Worm (Caenorhabditis elegans) whole organism, midembryonic: ENCODE measurements around the gene mrp-4.

ENCODE experiments used
- T22C8.4 ChIP-seq: fragments of 200-800 bp; sonication (Bioruptor generic); IDR thresholded peaks from 2 replicates; pipeline ENCODE4 v1.3.6; 2022; ENCODE audit warnings: missing genetic modification characterization, missing compliant biosample characterization
- cog-1 ChIP-seq: sonication (generic microtip); optimal IDR thresholded peaks from 2 replicates; lab custom pipeline; 2016; ENCODE audit warnings: missing genetic modification characterization, missing compliant biosample characterization
- med-1 ChIP-seq: sonication (generic microtip); optimal IDR thresholded peaks from 2 replicates; lab custom pipeline; 2017; ENCODE audit warnings: missing genetic modification characterization, mild to moderate bottlenecking, missing compliant biosample characterization, antibody characterized with exemption, missing genetic modification reagents; ENCODE audit not compliant: insufficient read depth
- ztf-23 ChIP-seq: fragments of 200-800 bp; sonication (Bioruptor generic); IDR thresholded peaks from 2 replicates; pipeline ENCODE4 v1.3.6; 2022; ENCODE audit warnings: missing genetic modification reagents, missing genetic modification characterization, missing compliant biosample characterization
- ztf-29 ChIP-seq: fragments of 200-800 bp; sonication (Bioruptor generic); IDR thresholded peaks from 2 replicates; pipeline ENCODE4 v1.3.6; 2022; ENCODE audit warnings: missing genetic modification reagents, missing genetic modification characterization, missing compliant biosample characterization

DNA sequence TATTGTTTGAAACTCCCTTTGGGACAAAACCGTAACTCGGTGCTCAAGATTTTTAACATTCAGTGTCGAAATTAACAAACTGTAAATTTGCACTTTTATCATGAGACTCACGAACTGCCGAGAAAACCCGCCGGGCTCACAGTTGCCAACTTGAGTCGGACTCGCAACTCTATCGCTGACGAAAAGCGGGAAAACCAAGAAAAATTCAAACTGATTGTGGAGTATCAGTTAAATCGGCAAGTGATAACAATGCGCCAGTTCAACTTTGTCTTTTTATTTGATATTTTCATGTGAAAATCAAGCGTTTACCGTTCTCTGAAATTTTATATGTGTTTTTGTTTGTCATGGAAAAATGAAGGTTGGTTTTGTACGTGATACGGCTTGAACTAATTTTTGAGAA, 1.5 kb upstream of the mrp-4 start:
- TF ChIP-seq ztf-23 (GFP tag; lab: Robert Waterston, UW) (no peak), T22C8.4 (GFP tag; lab: Robert Waterston, UW) (no peak), cog-1 (tag; lab: Kevin White, UChicago) (no peak), ztf-29 (GFP tag; lab: Robert Waterston, UW) (no peak), med-1 (GFP tag; lab: Kevin White, UChicago) (no peak)
